Worm (Caenorhabditis elegans) whole organism, L4 larva: ENCODE results near the gene F09B12.3.

Experiments
- F37D6.2 ChIP-seq: sonication (generic microtip); optimal IDR thresholded peaks from 2 replicates; lab custom pipeline; 2016; ENCODE audit warnings: mild to moderate bottlenecking, missing genetic modification characterization, missing compliant biosample characterization
- F44E2.7 ChIP-seq: fragments of 200-800 bp; sonication (Bioruptor generic); IDR thresholded peaks from 2 replicates; pipeline ENCODE4 v2.1.2; 2022; ENCODE audit warnings: missing genetic modification characterization, missing compliant biosample characterization
- Y105C5A.15 ChIP-seq: fragments of 200-800 bp; sonication (Bioruptor generic); IDR thresholded peaks from 2 replicates; pipeline ENCODE4 v1.3.6; 2022; ENCODE audit warnings: missing genetic modification characterization, missing compliant biosample characterization
- aha-1 ChIP-seq: fragments of 150-350 bp; peaks from one replicate; lab custom pipeline; 2014; ENCODE audit warnings: missing biosample characterization, missing genetic modification characterization
- attf-4 ChIP-seq: sonication (generic microtip); optimal IDR thresholded peaks from 3 replicates; lab custom pipeline; 2017; ENCODE audit warnings: missing biosample characterization, missing genetic modification characterization
- ceh-20 ChIP-seq: fragments of 200-800 bp; sonication (Bioruptor generic); IDR thresholded peaks from 2 replicates; pipeline ENCODE4 v1.3.6; 2022; ENCODE audit warnings: missing genetic modification reagents, missing genetic modification characterization, missing compliant biosample characterization
- daf-12 ChIP-seq: fragments of 150-350 bp; optimal IDR thresholded peaks from 2 replicates; lab custom pipeline; 2014; ENCODE audit warnings: missing biosample characterization, missing genetic modification reagents, missing genetic modification characterization
- daf-16 ChIP-seq, 3 experiments: sonication (generic microtip); optimal IDR thresholded peaks; 2 replicates each; lab custom pipeline; 2016 to 2017; ENCODE audit warnings: missing genetic modification characterization in 3 of 3, missing genetic modification reagents in 3 of 3, mild to moderate bottlenecking in 2 of 3, missing compliant biosample characterization in 2 of 3, missing biosample characterization in 1 of 3, moderate library complexity in 1 of 3
- daf-19 ChIP-seq: fragments of 200-800 bp; sonication (Bioruptor generic); conservative IDR thresholded peaks from 2 replicates; pipeline ENCODE4 v1.3.6; 2022; ENCODE audit warnings: missing genetic modification characterization, missing compliant biosample characterization
- dmd-9 ChIP-seq: fragments of 200-800 bp; sonication (Bioruptor generic); IDR thresholded peaks from 2 replicates; pipeline ENCODE4 v1.3.6; 2022; ENCODE audit warnings: missing genetic modification reagents, missing genetic modification characterization, missing compliant biosample characterization
- dpl-1 ChIP-seq: fragments of 150-350 bp; optimal IDR thresholded peaks from 2 replicates; lab custom pipeline; 2014; ENCODE audit warnings: missing biosample characterization, missing genetic modification reagents, missing genetic modification characterization
- egl-27 ChIP-seq: sonication (generic microtip); optimal IDR thresholded peaks from 3 replicates; lab custom pipeline; 2017; ENCODE audit warnings: missing biosample characterization, missing genetic modification reagents, missing genetic modification characterization
- egl-43 ChIP-seq: fragments of 200-800 bp; sonication (Bioruptor generic); IDR thresholded peaks from 2 replicates; pipeline ENCODE4 v1.3.6; 2022; ENCODE audit warnings: missing genetic modification reagents, missing genetic modification characterization, missing compliant biosample characterization
- fkh-10 ChIP-seq: fragments of 150-350 bp; optimal IDR thresholded peaks from 2 replicates; lab custom pipeline; 2014; ENCODE audit warnings: missing biosample characterization, missing genetic modification reagents, missing genetic modification characterization
- hlh-11 ChIP-seq: fragments of 200-800 bp; sonication (Bioruptor generic); optimal IDR thresholded peaks from 2 replicates; lab custom pipeline; 2018; ENCODE audit warnings: mild to moderate bottlenecking, missing genetic modification characterization, missing compliant biosample characterization
- lim-7 ChIP-seq: fragments of 200-800 bp; sonication (Bioruptor generic); IDR thresholded peaks from 2 replicates; pipeline ENCODE4 v1.3.6; 2022; ENCODE audit warnings: missing genetic modification characterization, missing compliant biosample characterization
- lin-1 ChIP-seq: fragments of 200-800 bp; sonication (Bioruptor generic); IDR thresholded peaks from 2 replicates; pipeline ENCODE4 v1.3.6; 2022; ENCODE audit warnings: missing genetic modification reagents, missing genetic modification characterization, missing compliant biosample characterization
- lin-15B ChIP-seq: fragments of 150-350 bp; sonication (generic microtip); optimal IDR thresholded peaks from 3 replicates; lab custom pipeline; 2014; ENCODE audit warnings: missing biosample characterization, missing genetic modification characterization
- madf-5 ChIP-seq, 2 experiments: fragments of 200-800 bp; sonication (Bioruptor generic); IDR thresholded peaks; 2 replicates each; pipeline ENCODE4 v1.3.6; 2022; ENCODE audit warnings: missing compliant biosample characterization in 2 of 2, missing genetic modification characterization in 2 of 2
- madf-9 ChIP-seq: fragments of 200-800 bp; sonication (Bioruptor generic); conservative IDR thresholded peaks from 2 replicates; pipeline ENCODE4 v1.3.6; 2022; ENCODE audit warnings: missing genetic modification reagents, missing genetic modification characterization, missing compliant biosample characterization
- mdl-1 ChIP-seq, 2 experiments: fragments of 150-350 bp in 1 of 2; sonication (generic microtip) in 1 of 2; optimal IDR thresholded peaks; 2 replicates each; lab custom pipeline; 2014 to 2017; ENCODE audit warnings: missing biosample characterization in 2 of 2, missing genetic modification characterization in 2 of 2
- mes-2 ChIP-seq: sonication (generic microtip); optimal IDR thresholded peaks from 2 replicates; lab custom pipeline; 2016; ENCODE audit warnings: missing genotype, mild to moderate bottlenecking, missing genetic modification characterization, missing compliant biosample characterization; ENCODE audit not compliant: poor library complexity, severe bottlenecking
- mxl-2 ChIP-seq: fragments of 200-800 bp; sonication (Bioruptor generic); conservative IDR thresholded peaks from 2 replicates; pipeline ENCODE4 v1.3.6; 2022; ENCODE audit warnings: missing genetic modification reagents, missing genetic modification characterization, missing compliant biosample characterization
- mxl-3 ChIP-seq: fragments of 200-800 bp; sonication (Bioruptor generic); optimal IDR thresholded peaks from 2 replicates; lab custom pipeline; 2018; ENCODE audit warnings: mild to moderate bottlenecking, missing genetic modification characterization, missing compliant biosample characterization
- nhr-10 ChIP-seq: fragments of 150-350 bp; optimal IDR thresholded peaks from 2 replicates; lab custom pipeline; 2014; ENCODE audit warnings: missing biosample characterization, missing genetic modification characterization
- nhr-11 ChIP-seq: fragments of 150-350 bp; optimal IDR thresholded peaks from 2 replicates; lab custom pipeline; 2014; ENCODE audit warnings: missing biosample characterization, missing genetic modification characterization
- nhr-28 ChIP-seq: fragments of 150-350 bp; optimal IDR thresholded peaks from 2 replicates; lab custom pipeline; 2014; ENCODE audit warnings: missing biosample characterization, missing genetic modification characterization
- nhr-6 ChIP-seq: fragments of 150-350 bp; optimal IDR thresholded peaks from 2 replicates; lab custom pipeline; 2014; ENCODE audit warnings: missing biosample characterization, missing genetic modification characterization
- rbr-2 ChIP-seq: sonication (generic microtip); optimal IDR thresholded peaks from 2 replicates; lab custom pipeline; 2016; ENCODE audit warnings: missing genotype, missing genetic modification characterization, missing compliant biosample characterization
- saeg-2 ChIP-seq: fragments of 200-800 bp; sonication (Bioruptor generic); IDR thresholded peaks from 2 replicates; pipeline ENCODE4 v1.3.6; 2022; ENCODE audit warnings: missing genetic modification reagents, missing genetic modification characterization, missing compliant biosample characterization
- tag-97 ChIP-seq: fragments of 200-800 bp; sonication (Bioruptor generic); IDR thresholded peaks from 2 replicates; pipeline ENCODE4 v1.3.6; 2022; ENCODE audit warnings: missing genetic modification characterization, missing compliant biosample characterization
- tra-1 ChIP-seq: fragments of 200-800 bp; sonication (Bioruptor generic); IDR thresholded peaks from 2 replicates; pipeline ENCODE4 v1.3.6; 2022; ENCODE audit warnings: missing genetic modification reagents, missing genetic modification characterization, missing compliant biosample characterization
- unc-62 ChIP-seq, 3 experiments: fragments of 150-350 bp in 1 of 3; sonication (generic microtip); optimal IDR thresholded peaks in 2 of 3; peaks in 1 of 3; 1 replicate in 1 of 3; 2 replicates in 2 of 3; lab custom pipeline; 2014 to 2017; ENCODE audit warnings: missing biosample characterization in 3 of 3, missing genetic modification characterization in 3 of 3, missing genetic modification reagents in 3 of 3, missing genotype in 1 of 3
- vab-7 ChIP-seq: fragments of 200-800 bp; sonication (Bioruptor generic); IDR thresholded peaks from 2 replicates; pipeline ENCODE4 v1.3.6; 2022; ENCODE audit warnings: missing genetic modification reagents, missing genetic modification characterization, missing compliant biosample characterization
- zag-1 ChIP-seq: fragments of 150-350 bp; optimal IDR thresholded peaks from 2 replicates; lab custom pipeline; 2014; ENCODE audit warnings: missing biosample characterization, missing genetic modification characterization
- zip-11 ChIP-seq: fragments of 200-800 bp; sonication (Bioruptor generic); IDR thresholded peaks from 2 replicates; pipeline ENCODE4 v1.3.6; 2022; ENCODE audit warnings: missing genetic modification characterization, missing compliant biosample characterization
- zip-2 ChIP-seq: fragments of 150-350 bp; optimal IDR thresholded peaks from 2 replicates; lab custom pipeline; 2014; ENCODE audit warnings: missing biosample characterization, missing genetic modification characterization
- ztf-7 ChIP-seq: fragments of 150-350 bp; optimal IDR thresholded peaks from 2 replicates; lab custom pipeline; 2014; ENCODE audit warnings: missing biosample characterization, missing genetic modification characterization

F09B12.3 gene

ce11 chrX:15056737-15057136 lies 41.0 kb downstream of the F09B12.3 start, which contains the start of gene H03G16.5:
H03G16.5 (minus strand) TSS chrX:15056837.
- TF ChIP-seq madf-9 (GFP tag; lab: Robert Waterston, UW) (no peak), mdl-1 (tag; optimal IDR thresholded peaks at IDR 0.05; lab: Kevin White, UChicago) (no peak), madf-5 (GFP tag; IDR thresholded peaks at IDR 0.05; lab: Robert Waterston, UW) (no peak), nhr-10 (tag; lab: Kevin White, UChicago) (no peak), egl-27 (no peak)

- no peak for TF ChIP-seq nhr-11 (tag; lab: Kevin White, UChicago)
- TF ChIP-seq, all 104 proteins: peak for 0
These were observed 41.8 kb downstream of the F09B12.3 start, which contains the start of gene H03G16.7 for ce11 chrX:15055914-15056313. H03G16.7 (minus strand) TSS chrX:15056014.

ce11 chrX:15053223-15053933 lies 44.4 kb downstream of the F09B12.3 start, which contains the start of gene H03G16.1:
H03G16.1 (plus strand) TSS chrX:15053883.
- TF ChIP-seq unc-62 (GFP tag; optimal IDR thresholded peaks at IDR 0.05 in 1 of 2; lab: Kevin White, UChicago) (peak in 1 of 2 experiments; percentile 92), unc-62 (tag; optimal IDR thresholded peaks at IDR 0.05; lab: Kevin White, UChicago) (no peak), Y105C5A.15 (GFP tag; lab: Robert Waterston, UW) (no peak)
- TF ChIP-seq, all 104 proteins: peak for 1

DNA sequence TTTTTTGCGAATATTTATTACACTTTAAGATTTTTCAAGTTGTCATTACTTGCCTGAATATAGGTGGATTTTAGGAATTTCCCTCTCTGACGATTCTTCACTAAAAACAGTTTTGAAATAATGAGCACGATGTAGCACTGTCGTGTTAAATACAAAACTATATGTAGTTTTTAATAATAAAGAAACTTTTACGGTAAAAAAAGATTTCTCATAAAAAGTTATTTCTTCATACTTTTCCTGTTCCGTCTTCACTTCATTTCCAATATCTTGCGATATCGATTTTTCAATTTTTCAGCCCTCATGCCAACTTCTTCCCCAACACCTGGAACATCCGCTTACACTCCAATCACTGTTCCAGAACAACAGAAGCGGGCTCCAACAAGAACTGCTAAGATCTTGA lies 45.4 kb downstream of the F09B12.3 start, which contains the start of gene H03G16.6:
Gene H03G16.6, plus strand, starts transcription at position 301 of the 400 bp plus-strand sequence.
- no peak for TF ChIP-seq dmd-9
- no peak for TF ChIP-seq zip-2 (tag; lab: Kevin White, UChicago)
- TF ChIP-seq dpl-1 (GFP tag; lab: Kevin White, UChicago): no peak
- no peak for TF ChIP-seq mxl-3 (GFP tag; lab: Kevin White, UChicago)
- TF ChIP-seq F44E2.7 (GFP tag; lab: Robert Waterston, UW): no peak
- no peak for TF ChIP-seq rbr-2 (tag; lab: Kevin White, UChicago)
- no peak for TF ChIP-seq aha-1 (tag; lab: Kevin White, UChicago)
- no peak for TF ChIP-seq nhr-6

ce11 chrX:15050006-15050405 lies 47.7 kb downstream of the F09B12.3 start:
- TF ChIP-seq zip-11 (GFP tag; lab: Robert Waterston, UW) (no peak), daf-19 (GFP tag; lab: Robert Waterston, UW) (no peak), attf-4 (tag; lab: Kevin White, UChicago) (no peak), daf-12 (no peak), lim-7 (GFP tag; lab: Robert Waterston, UW) (no peak), tra-1 (GFP tag; lab: Robert Waterston, UW) (no peak), saeg-2 (GFP tag; lab: Robert Waterston, UW) (no peak), nhr-28 (tag; lab: Kevin White, UChicago) (peak; percentile 35), daf-16 (GFP tag; optimal IDR thresholded peaks at IDR 0.05; lab: Kevin White, UChicago) (no peak), daf-16 (tag; optimal IDR thresholded peaks at IDR 0.05; lab: Kevin White, UChicago) (peak; percentile 86), mes-2 (tag; lab: Kevin White, UChicago) (no peak), Y105C5A.15 (GFP tag; lab: Robert Waterston, UW) (no peak), hlh-11 (no peak)

ce11 chrX:15047541-15047940 lies 50.2 kb downstream of the F09B12.3 start:
- TF ChIP-seq lin-15B (tag; lab: Kevin White, UChicago) (no peak), attf-4 (tag; lab: Kevin White, UChicago) (no peak), lin-1 (GFP tag; lab: Robert Waterston, UW) (no peak), daf-16 (GFP tag; optimal IDR thresholded peaks at IDR 0.05; lab: Kevin White, UChicago) (no peak), daf-16 (tag; optimal IDR thresholded peaks at IDR 0.05; lab: Kevin White, UChicago) (no peak), F37D6.2 (tag; lab: Kevin White, UChicago) (no peak), fkh-10 (GFP tag; lab: Kevin White, UChicago) (no peak), mxl-2 (no peak), ceh-20 (GFP tag; lab: Robert Waterston, UW) (no peak), aha-1 (tag; lab: Kevin White, UChicago) (peak; percentile 98), vab-7 (GFP tag; lab: Robert Waterston, UW) (no peak), egl-43 (no peak), tag-97 (no peak), unc-62 (GFP tag; optimal IDR thresholded peaks at IDR 0.05 in 1 of 2; lab: Kevin White, UChicago) (peak in 1 of 2 experiments; percentile 57), unc-62 (tag; optimal IDR thresholded peaks at IDR 0.05; lab: Kevin White, UChicago) (no peak), mdl-1 (tag; optimal IDR thresholded peaks at IDR 0.05; lab: Kevin White, UChicago) (no peak), saeg-2 (GFP tag; lab: Robert Waterston, UW) (no peak), zag-1 (no peak), ztf-7 (tag; lab: Kevin White, UChicago) (no peak)
